Fruit fly (Drosophila melanogaster) whole organism, embryonic: Measurements from ENCODE around the gene Drs.

Experiments used
- BEAF-32 ChIP-seq: fragments of 200-800 bp; sonication (Bioruptor generic); optimal IDR thresholded peaks from 3 replicates; lab custom pipeline; 2017; ENCODE audit warnings: missing biosample characterization, missing genetic modification characterization, mild to moderate bottlenecking, moderate library complexity, missing genetic modification reagents
- CG11504 ChIP-seq: fragments of 200-800 bp; sonication (Bioruptor generic); optimal IDR thresholded peaks from 3 replicates; lab custom pipeline; 2019; ENCODE audit warnings: missing biosample characterization, mild to moderate bottlenecking, missing genetic modification characterization, moderate library complexity
- CG12155 ChIP-seq: fragments of 200-800 bp; sonication (Bioruptor generic); optimal IDR thresholded peaks from 3 replicates; lab custom pipeline; 2016; ENCODE audit warnings: missing biosample characterization, missing genetic modification characterization
- CG12769 ChIP-seq: fragments of 200-800 bp; sonication (Bioruptor generic); optimal IDR thresholded peaks from 2 replicates; lab custom pipeline; 2019; ENCODE audit warnings: missing biosample characterization, mild to moderate bottlenecking, missing genetic modification characterization, moderate library complexity
- CG13894 ChIP-seq: fragments of 200-800 bp; sonication (Bioruptor generic); optimal IDR thresholded peaks from 3 replicates; lab custom pipeline; 2018; ENCODE audit warnings: missing biosample characterization, mild to moderate bottlenecking, missing genetic modification characterization, moderate library complexity
- CG15479 ChIP-seq: fragments of 200-800 bp; sonication (Bioruptor generic); optimal IDR thresholded peaks from 3 replicates; lab custom pipeline; 2019; ENCODE audit warnings: missing biosample characterization, mild to moderate bottlenecking, missing genetic modification characterization, moderate library complexity
- CG17829 ChIP-seq: fragments of 200-800 bp; optimal IDR thresholded peaks from 2 replicates; lab custom pipeline; 2019; ENCODE audit warnings: missing biosample characterization, mild to moderate bottlenecking, missing genetic modification characterization, moderate library complexity
- CG2712 ChIP-seq: fragments of 200-800 bp; optimal IDR thresholded peaks from 3 replicates; lab custom pipeline; 2019; ENCODE audit warnings: missing biosample characterization, mild to moderate bottlenecking, missing genetic modification characterization, moderate library complexity
- CG3281 ChIP-seq: fragments of 200-800 bp; sonication (Bioruptor generic); optimal IDR thresholded peaks from 3 replicates; lab custom pipeline; 2017; ENCODE audit warnings: missing biosample characterization, mild to moderate bottlenecking, missing genetic modification characterization
- CG3838 ChIP-seq: fragments of 200-800 bp; sonication (Bioruptor generic); optimal IDR thresholded peaks from 3 replicates; lab custom pipeline; 2016; ENCODE audit warnings: missing biosample characterization, missing genetic modification characterization
- CG3847 ChIP-seq: fragments of 200-800 bp; sonication (Bioruptor generic); IDR thresholded peaks from 2 replicates; pipeline ENCODE4 v1.3.6; 2022; ENCODE audit warnings: missing biosample characterization, missing genetic modification characterization
- CG4360 ChIP-seq: fragments of 200-800 bp; sonication (Bioruptor generic); IDR thresholded peaks from 2 replicates; pipeline ENCODE4 v1.3.6; 2022; ENCODE audit warnings: missing biosample characterization, missing genetic modification characterization
- CG5180 ChIP-seq: fragments of 200-800 bp; sonication (Bioruptor generic); optimal IDR thresholded peaks from 3 replicates; lab custom pipeline; 2017; ENCODE audit warnings: missing biosample characterization, missing genetic modification characterization, mild to moderate bottlenecking, moderate library complexity, missing genetic modification reagents
- CG7745 ChIP-seq: fragments of 200-800 bp; sonication (Bioruptor generic); optimal IDR thresholded peaks from 2 replicates; lab custom pipeline; 2018; ENCODE audit warnings: missing biosample characterization, mild to moderate bottlenecking, missing genetic modification characterization, moderate library complexity
- D ChIP-seq, 2 experiments: fragments of 200-800 bp in 1 of 2; fragments of >200 bp in 1 of 2; sonication (Bioruptor generic) in 1 of 2; optimal IDR thresholded peaks; 2 replicates in 1 of 2; 3 replicates in 1 of 2; lab custom pipeline; 2017; ENCODE audit warnings: mild to moderate bottlenecking in 1 of 2, missing biosample characterization in 1 of 2, missing genetic modification characterization in 1 of 2, missing genetic modification reagents in 1 of 2
- Fer3 ChIP-seq: fragments of 200-800 bp; sonication (Bioruptor generic); optimal IDR thresholded peaks from 2 replicates; lab custom pipeline; 2018; ENCODE audit warnings: missing biosample characterization, mild to moderate bottlenecking, missing genetic modification characterization, moderate library complexity
- Lim3 ChIP-seq: fragments of 200-800 bp; sonication (Bioruptor generic); IDR thresholded peaks from 2 replicates; pipeline ENCODE4 v1.3.6; 2022; ENCODE audit warnings: missing biosample characterization, missing genetic modification characterization
- Med ChIP-seq: fragments of 200-800 bp; sonication (Bioruptor generic); peaks from one replicate; lab custom pipeline; 2016; ENCODE audit warnings: missing biosample characterization, missing genetic modification characterization, mild to moderate bottlenecking, inconsistent platforms, moderate library complexity
- Opbp ChIP-seq: fragments of 200-800 bp; sonication (Bioruptor generic); IDR thresholded peaks from 3 replicates; pipeline ENCODE4 v1.3.6; 2022; ENCODE audit warnings: missing biosample characterization, missing genetic modification characterization; ENCODE audit not compliant: partially characterized antibody
- Scr ChIP-seq: fragments of 200-800 bp; sonication (Bioruptor generic); IDR thresholded peaks from 2 replicates; pipeline ENCODE4 v1.3.6; 2022; ENCODE audit warnings: missing biosample characterization, missing genetic modification characterization; ENCODE audit not compliant: partially characterized antibody
- Sry-β ChIP-seq: fragments of 200-800 bp; sonication (Bioruptor generic); optimal IDR thresholded peaks from 2 replicates; lab custom pipeline; 2018; ENCODE audit warnings: missing biosample characterization, mild to moderate bottlenecking, missing genetic modification characterization, moderate library complexity
- ac ChIP-seq: fragments of 200-800 bp; sonication (Bioruptor generic); optimal IDR thresholded peaks from 3 replicates; lab custom pipeline; 2017; ENCODE audit warnings: missing biosample characterization, mild to moderate bottlenecking, missing genetic modification characterization
- amos ChIP-seq: fragments of 200-800 bp; sonication (Bioruptor generic); IDR thresholded peaks from 2 replicates; pipeline ENCODE4 v1.3.6; 2022; ENCODE audit warnings: missing biosample characterization, missing genetic modification characterization; ENCODE audit not compliant: partially characterized antibody
- bbx ChIP-seq: fragments of 200-800 bp; sonication (Bioruptor generic); IDR thresholded peaks from 2 replicates; pipeline ENCODE4 v1.3.6; 2022; ENCODE audit warnings: missing biosample characterization, missing genetic modification characterization; ENCODE audit not compliant: partially characterized antibody
- cad ChIP-seq: fragments of >200 bp; optimal IDR thresholded peaks from 2 replicates; lab custom pipeline; 2017; ENCODE audit warnings: missing biosample characterization, missing genetic modification characterization
- cg ChIP-seq: fragments of 200-800 bp; sonication (Bioruptor generic); optimal IDR thresholded peaks from 3 replicates; lab custom pipeline; 2019; ENCODE audit warnings: missing biosample characterization, mild to moderate bottlenecking, missing genetic modification characterization, moderate library complexity
- chinmo ChIP-seq: fragments of 200-800 bp; sonication (Bioruptor generic); IDR thresholded peaks from 4 replicates; pipeline ENCODE4 v1.3.6; 2022; ENCODE audit warnings: missing biosample characterization, missing genetic modification characterization; ENCODE audit not compliant: partially characterized antibody
- chm ChIP-seq: fragments of 200-800 bp; sonication (Bioruptor generic); IDR thresholded peaks from 2 replicates; pipeline ENCODE4 v1.3.6; 2022; ENCODE audit warnings: missing biosample characterization, missing genetic modification characterization
- crol ChIP-seq: fragments of 200-800 bp; sonication (Bioruptor generic); IDR thresholded peaks from 2 replicates; pipeline ENCODE4 v1.3.6; 2022; ENCODE audit warnings: missing biosample characterization, missing genetic modification characterization
- gem ChIP-seq: fragments of 200-800 bp; sonication (Bioruptor generic); optimal IDR thresholded peaks from 2 replicates; lab custom pipeline; 2019; ENCODE audit warnings: missing biosample characterization, mild to moderate bottlenecking, missing genetic modification characterization, moderate library complexity
- grau ChIP-seq: fragments of 200-800 bp; optimal IDR thresholded peaks from 3 replicates; lab custom pipeline; 2019; ENCODE audit warnings: missing biosample characterization, mild to moderate bottlenecking, missing genetic modification characterization, moderate library complexity
- insv ChIP-seq, 2 experiments: fragments of 200-800 bp; sonication (Bioruptor generic); optimal IDR thresholded peaks; 3 replicates each; lab custom pipeline; 2016 to 2018; ENCODE audit warnings: missing biosample characterization in 2 of 2, missing genetic modification characterization in 2 of 2
- kni ChIP-seq: fragments of 200-800 bp; sonication (Bioruptor generic); optimal IDR thresholded peaks from 3 replicates; lab custom pipeline; 2017; ENCODE audit warnings: mild to moderate bottlenecking, missing biosample characterization, missing genetic modification reagents, missing genetic modification characterization
- odd ChIP-seq: fragments of 200-800 bp; sonication (Bioruptor generic); optimal IDR thresholded peaks from 2 replicates; lab custom pipeline; 2017; ENCODE audit warnings: missing biosample characterization, mild to moderate bottlenecking, missing genetic modification characterization
- otp ChIP-seq: fragments of 200-800 bp; sonication (Bioruptor generic); IDR thresholded peaks from 3 replicates; pipeline ENCODE4, ENCODE4 v1.3.6; 2022; ENCODE audit warnings: missing biosample characterization, missing genetic modification characterization
- pros ChIP-seq: fragments of 200-800 bp; sonication (Bioruptor generic); optimal IDR thresholded peaks from 3 replicates; lab custom pipeline; 2019; ENCODE audit warnings: missing biosample characterization, mild to moderate bottlenecking, missing genetic modification characterization, moderate library complexity
- sens ChIP-seq: fragments of 200-800 bp; sonication (Bioruptor generic); peaks from one replicate; lab custom pipeline; 2016; ENCODE audit warnings: missing biosample characterization, missing genetic modification characterization
- tll ChIP-seq, 2 experiments: fragments of 200-800 bp in 1 of 2; fragments of >200 bp in 1 of 2; sonication (Bioruptor generic) in 1 of 2; optimal IDR thresholded peaks; 2 replicates each; lab custom pipeline; 2017 to 2019; ENCODE audit warnings: missing biosample characterization in 2 of 2, missing genetic modification characterization in 2 of 2, mild to moderate bottlenecking in 1 of 2, moderate library complexity in 1 of 2
- twi ChIP-seq: fragments of 200-800 bp; optimal IDR thresholded peaks from 2 replicates; lab custom pipeline; 2019; ENCODE audit warnings: missing biosample characterization, mild to moderate bottlenecking, missing genetic modification characterization, moderate library complexity
- zen ChIP-seq: fragments of 200-800 bp; sonication (Bioruptor generic); optimal IDR thresholded peaks from 3 replicates; lab custom pipeline; 2018; ENCODE audit warnings: missing biosample characterization, mild to moderate bottlenecking, missing genetic modification characterization, moderate library complexity
- zf30C ChIP-seq: fragments of 200-800 bp; sonication (Bioruptor generic); optimal IDR thresholded peaks from 3 replicates; lab custom pipeline; 2018; ENCODE audit warnings: missing biosample characterization, mild to moderate bottlenecking, missing genetic modification characterization

Drs gene

dm6 chr3L:3408796-3409625 lies 39.7 kb downstream of the Drs start (continued):
- TF ChIP-seq Med (GFP tag; lab: Kevin White, UChicago) (peak; percentile 25), insv (GFP tag; optimal IDR thresholded peaks at IDR 0.05; lab: Kevin White, UChicago) (no peak), bbx (GFP tag; lab: Robert Waterston, UW) (0 out of 2 replicates have a peak, but pooled peaks have one; percentile 27), otp (GFP tag; lab: Robert Waterston, UW) (no peak), odd (GFP tag; lab: Kevin White, UChicago) (peak; percentile 22), chm (GFP tag; lab: Robert Waterston, UW) (0 out of 2 replicates have a peak, but pooled peaks have one; percentile 31), tll (GFP tag; optimal IDR thresholded peaks at IDR 0.05; lab: Kevin White, UChicago) (peak in 1 of 2 experiments; percentile 71), D (optimal IDR thresholded peaks at IDR 0.05; lab: Kevin White, UChicago) (peak; percentile 82), D (GFP tag; optimal IDR thresholded peaks at IDR 0.05; lab: Kevin White, UChicago) (no peak)

DNA sequence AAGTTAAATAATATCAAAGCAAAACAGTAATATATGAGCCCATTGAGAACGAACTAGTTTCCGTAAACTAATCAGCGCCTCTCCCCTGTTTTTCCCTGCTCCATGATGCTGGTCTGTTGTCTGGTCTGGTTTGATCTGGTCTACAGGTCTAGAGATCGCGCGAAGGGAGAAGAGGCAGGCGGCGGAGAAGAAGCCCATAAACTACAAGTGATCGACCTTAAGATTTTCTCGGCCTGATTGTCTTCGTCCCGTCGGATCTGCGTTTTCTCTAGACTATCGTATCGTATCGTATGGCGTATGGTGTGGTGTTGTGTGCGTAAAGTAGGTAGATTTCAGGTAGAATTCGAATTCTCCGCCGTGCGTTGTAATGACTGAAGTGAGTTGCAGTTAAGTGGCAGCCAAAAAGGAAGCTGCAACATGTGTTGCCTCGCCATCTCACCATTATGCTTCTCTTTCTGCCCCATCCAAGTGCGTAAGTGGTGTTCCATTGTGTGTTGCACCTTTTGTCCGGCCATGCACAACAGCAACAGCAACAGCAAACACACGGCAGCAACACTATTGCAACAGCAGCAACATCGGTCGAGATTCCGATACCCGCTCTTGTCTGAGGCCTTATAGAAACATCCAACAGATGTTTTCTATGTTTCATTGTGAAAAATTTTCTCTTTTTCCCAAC lies 40.4 kb downstream of the Drs start:
- TF ChIP-seq twi (tag; lab: Kevin White, UChicago), result peak; percentile 99
- 0 out of 2 replicates have a peak, but pooled peaks have one; percentile 12 for TF ChIP-seq Scr
- no peak for TF ChIP-seq Fer3 (tag; lab: Kevin White, UChicago)
- TF ChIP-seq zen (tag; lab: Kevin White, UChicago), result peak; percentile 62
- peak; percentile 96 for TF ChIP-seq D (optimal IDR thresholded peaks at IDR 0.05; lab: Kevin White, UChicago)
- no peak for TF ChIP-seq D (GFP tag; optimal IDR thresholded peaks at IDR 0.05; lab: Kevin White, UChicago)
- peak; percentile 3 for TF ChIP-seq Med (GFP tag; lab: Kevin White, UChicago)
- 0 out of 2 replicates have a peak, but pooled peaks have one; percentile 22 for TF ChIP-seq amos (GFP tag; lab: Robert Waterston, UW)
- TF ChIP-seq CG15479 (GFP tag; lab: Kevin White, UChicago), result peak; percentile 86
- peak; percentile 56 for TF ChIP-seq CG3838 (GFP tag; lab: Kevin White, UChicago)
- peak; percentile 35 for TF ChIP-seq CG7745
- no peak for TF ChIP-seq zf30C (GFP tag; lab: Kevin White, UChicago)
- TF ChIP-seq CG3847 (GFP tag; lab: Robert Waterston, UW), result no peak
- TF ChIP-seq odd (GFP tag; lab: Kevin White, UChicago), result peak; percentile 34
- peak; percentile 84 for TF ChIP-seq gem (tag; lab: Kevin White, UChicago)
- peak; percentile 31 for TF ChIP-seq kni (GFP tag; lab: Kevin White, UChicago)
- TF ChIP-seq crol, result peak; percentile 73
- TF ChIP-seq sens (GFP tag; lab: Kevin White, UChicago), result peak; percentile 87
- TF ChIP-seq CG4360, result no peak
- TF ChIP-seq insv (GFP tag; optimal IDR thresholded peaks at IDR 0.05; lab: Kevin White, UChicago), result peak in 1 of 2 experiments; percentile 5
- TF ChIP-seq CG17829, result no peak
- peak in 1 of 2 experiments; percentile 76 for TF ChIP-seq tll (GFP tag; optimal IDR thresholded peaks at IDR 0.05; lab: Kevin White, UChicago)
- TF ChIP-seq ac (GFP tag; lab: Kevin White, UChicago), result peak; percentile 63
- TF ChIP-seq Sry-β (GFP tag; lab: Kevin White, UChicago), result peak; percentile 62
- TF ChIP-seq CG12769 (tag; lab: Kevin White, UChicago), result peak; percentile 51
- TF ChIP-seq CG3281 (GFP tag; lab: Kevin White, UChicago), result no peak
- TF ChIP-seq Lim3 (GFP tag; lab: Robert Waterston, UW), result no peak
- peak; percentile 22 for TF ChIP-seq BEAF-32
- TF ChIP-seq otp (GFP tag; lab: Robert Waterston, UW), result no peak
- TF ChIP-seq cad, result peak; percentile 33
- peak; percentile 11 for TF ChIP-seq CG11504 (tag; lab: Kevin White, UChicago)
- TF ChIP-seq Opbp (GFP tag; lab: Robert Waterston, UW), result 0 out of 3 replicates have a peak, but pooled peaks have one; percentile 11
- TF ChIP-seq pros, result peak; percentile 67
- peak; percentile 24 for TF ChIP-seq cg
- TF ChIP-seq CG13894 (tag; lab: Kevin White, UChicago), result peak; percentile 6
- TF ChIP-seq CG12155 (GFP tag; lab: Kevin White, UChicago), result no peak
- TF ChIP-seq chinmo (GFP tag; lab: Robert Waterston, UW), result 0 out of 4 replicates have a peak, but pooled peaks have one; percentile 45
- TF ChIP-seq CG5180, result peak; percentile 24
- TF ChIP-seq grau (tag; lab: Kevin White, UChicago), result no peak
- TF ChIP-seq CG2712 (tag; lab: Kevin White, UChicago), result peak; percentile 6
